Worm (Caenorhabditis elegans): ENCODE measurements around the gene K07E3.9.

- TF ChIP-seq nfya-1 (tag; optimal IDR thresholded peaks at IDR 0.05; ENCODE audit: borderline replicate concordance, insufficient read depth) (no peak), F57C9.4 (tag; optimal IDR thresholded peaks at IDR 0.05) (no peak), snpc-1.1 (tag; optimal IDR thresholded peaks at IDR 0.05; ENCODE audit: insufficient read depth) (no peak), ekl-4 (GFP tag; IDR thresholded peaks at IDR 0.05) (peak; percentile 39; the same call in 1 of the 2 replicates), nhr-80 (tag; optimal IDR thresholded peaks at IDR 0.05) (no peak), lin-35 (GFP tag; optimal IDR thresholded peaks at IDR 0.05) (no peak), sea-2 (GFP tag; IDR thresholded peaks at IDR 0.05) (no peak), unc-62 (GFP tag; optimal IDR thresholded peaks at IDR 0.05) (no peak), B0035.1 (tag; optimal IDR thresholded peaks at IDR 0.05) (no peak), F55B11.4 (tag; optimal IDR thresholded peaks at IDR 0.05; ENCODE audit: borderline replicate concordance, insufficient read depth) (no peak), tbp1 (GFP tag; optimal IDR thresholded peaks at IDR 0.05) (no peak), gei-17 (GFP tag; optimal IDR thresholded peaks at IDR 0.05) (no peak), ceh-27 (GFP tag; optimal IDR thresholded peaks at IDR 0.05) (no peak), lir-1 (GFP tag; conservative IDR thresholded peaks at IDR 0.05) (no peak)
Observed at ce11 chrX:8086725-8087641, 21.0 kb upstream of the K07E3.9 start.

Data from whole organism, young adult.